Worm (Caenorhabditis elegans) whole organism, L3 larva: Measurements from ENCODE around the gene zmp-1.

ENCODE experiments used
- R02D3.7 ChIP-seq: fragments of 150-350 bp; optimal IDR thresholded peaks from 2 replicates; lab custom pipeline; 2014; ENCODE audit warnings: missing biosample characterization, missing genetic modification characterization
- ZK546.5 ChIP-seq: sonication (generic microtip); optimal IDR thresholded peaks from 2 replicates; lab custom pipeline; 2017; ENCODE audit warnings: missing biosample characterization, missing genetic modification characterization
- aly-2 ChIP-seq: fragments of 150-350 bp; optimal IDR thresholded peaks from 2 replicates; lab custom pipeline; 2014; ENCODE audit warnings: missing biosample characterization, missing genetic modification characterization
- ama-1 ChIP-seq: fragments of 150-350 bp; optimal IDR thresholded peaks from 2 replicates; lab custom pipeline; 2018
- ceh-16 ChIP-seq: sonication (generic microtip); optimal IDR thresholded peaks from 2 replicates; lab custom pipeline; 2017; ENCODE audit warnings: missing biosample characterization, missing genetic modification characterization
- ceh-28 ChIP-seq: fragments of 150-350 bp; optimal IDR thresholded peaks from 2 replicates; lab custom pipeline; 2014; ENCODE audit warnings: missing biosample characterization, missing genetic modification reagents, missing genetic modification characterization
- ceh-82 ChIP-seq: fragments of 150-350 bp; optimal IDR thresholded peaks from 2 replicates; lab custom pipeline; 2014; ENCODE audit warnings: missing biosample characterization, missing genetic modification characterization
- ceh-9 ChIP-seq: sonication (generic microtip); optimal IDR thresholded peaks from 2 replicates; lab custom pipeline; 2018; ENCODE audit warnings: missing biosample characterization, missing genetic modification characterization
- daf-12 ChIP-seq: fragments of 150-350 bp; optimal IDR thresholded peaks from 2 replicates; lab custom pipeline; 2014; ENCODE audit warnings: missing biosample characterization, missing genetic modification reagents, missing genetic modification characterization
- egl-27 ChIP-seq: sonication (generic microtip); optimal IDR thresholded peaks from 4 replicates; lab custom pipeline; 2017; ENCODE audit warnings: missing biosample characterization, missing genetic modification reagents, missing genetic modification characterization
- egl-5 ChIP-seq: fragments of 150-350 bp; optimal IDR thresholded peaks from 2 replicates; lab custom pipeline; 2017; ENCODE audit warnings: missing biosample characterization, missing genetic modification reagents, missing genetic modification characterization, inconsistent platforms
- elt-1 ChIP-seq: fragments of 150-350 bp; optimal IDR thresholded peaks from 2 replicates; lab custom pipeline; 2014; ENCODE audit warnings: missing biosample characterization, missing genetic modification characterization
- elt-2 ChIP-seq: sonication (generic microtip); optimal IDR thresholded peaks from 2 replicates; lab custom pipeline; 2016; ENCODE audit warnings: missing genetic modification reagents, mild to moderate bottlenecking, missing genetic modification characterization, missing compliant biosample characterization
- elt-3 ChIP-seq, 3 experiments: fragments of 150-350 bp in 1 of 3; sonication (generic microtip) in 2 of 3; optimal IDR thresholded peaks; 2 replicates in 2 of 3; 4 replicates in 1 of 3; lab custom pipeline; 2014 to 2017; ENCODE audit warnings: missing biosample characterization in 3 of 3, missing genetic modification characterization in 3 of 3
- eor-1 ChIP-seq, 2 experiments: fragments of 150-350 bp; optimal IDR thresholded peaks; 2 replicates each; lab custom pipeline; 2014 to 2018; ENCODE audit warnings: missing biosample characterization in 2 of 2, missing genetic modification characterization in 2 of 2
- fkh-10 ChIP-seq: sonication (generic microtip); optimal IDR thresholded peaks from 2 replicates; lab custom pipeline; 2017; ENCODE audit warnings: missing biosample characterization, missing genetic modification reagents, missing genetic modification characterization
- fkh-2 ChIP-seq: fragments of 150-350 bp; optimal IDR thresholded peaks from 2 replicates; lab custom pipeline; 2014; ENCODE audit warnings: missing biosample characterization, missing genetic modification reagents, missing genetic modification characterization
- fos-1 ChIP-seq: fragments of 150-350 bp; optimal IDR thresholded peaks from 2 replicates; lab custom pipeline; 2014; ENCODE audit warnings: missing biosample characterization, missing genetic modification characterization
- hmg-11 ChIP-seq: sonication (generic microtip); optimal IDR thresholded peaks from 2 replicates; lab custom pipeline; 2016; ENCODE audit warnings: missing genetic modification characterization, missing compliant biosample characterization
- jun-1 ChIP-seq: fragments of 150-350 bp; optimal IDR thresholded peaks from 2 replicates; lab custom pipeline; 2014; ENCODE audit warnings: missing biosample characterization, missing genetic modification reagents, missing genetic modification characterization
- lin-15B ChIP-seq: fragments of 150-350 bp; optimal IDR thresholded peaks from 2 replicates; lab custom pipeline; 2014; ENCODE audit warnings: missing biosample characterization, missing genetic modification characterization
- lin-39 ChIP-seq: fragments of 150-350 bp; optimal IDR thresholded peaks from 2 replicates; lab custom pipeline; 2018; ENCODE audit warnings: missing biosample characterization, missing genetic modification reagents, missing genetic modification characterization
- lsy-12 ChIP-seq: sonication (generic microtip); optimal IDR thresholded peaks from 2 replicates; lab custom pipeline; 2016; ENCODE audit warnings: mild to moderate bottlenecking, missing genetic modification characterization, missing compliant biosample characterization
- mdl-1 ChIP-seq: fragments of 150-350 bp; optimal IDR thresholded peaks from 2 replicates; lab custom pipeline; 2014; ENCODE audit warnings: missing biosample characterization, missing genetic modification characterization
- mml-1 ChIP-seq: fragments of 150-350 bp; sonication (generic microtip); optimal IDR thresholded peaks from 3 replicates; lab custom pipeline; 2014; ENCODE audit warnings: missing biosample characterization, missing genetic modification characterization
- nfya-1 ChIP-seq: sonication (generic microtip); optimal IDR thresholded peaks from 2 replicates; lab custom pipeline; 2017; ENCODE audit warnings: missing genetic modification characterization, mild to moderate bottlenecking, missing compliant biosample characterization, antibody characterized with exemption, moderate library complexity; ENCODE audit not compliant: insufficient read depth
- nhr-11 ChIP-seq: fragments of 150-350 bp; optimal IDR thresholded peaks from 2 replicates; lab custom pipeline; 2014; ENCODE audit warnings: missing biosample characterization, missing genetic modification characterization
- nhr-12 ChIP-seq: fragments of 150-350 bp; optimal IDR thresholded peaks from 2 replicates; lab custom pipeline; 2014; ENCODE audit warnings: missing biosample characterization, missing genetic modification characterization
- nhr-23 ChIP-seq: fragments of 150-350 bp; optimal IDR thresholded peaks from 2 replicates; lab custom pipeline; 2014; ENCODE audit warnings: missing biosample characterization, missing genetic modification reagents, missing genetic modification characterization
- nhr-237 ChIP-seq: fragments of 150-350 bp; optimal IDR thresholded peaks from 2 replicates; lab custom pipeline; 2014; ENCODE audit warnings: missing biosample characterization, missing genetic modification characterization
- nhr-25 ChIP-seq: sonication (generic microtip); optimal IDR thresholded peaks from 2 replicates; lab custom pipeline; 2017; ENCODE audit warnings: missing biosample characterization, missing genetic modification characterization
- nhr-28 ChIP-seq: fragments of 150-350 bp; optimal IDR thresholded peaks from 2 replicates; lab custom pipeline; 2014; ENCODE audit warnings: missing biosample characterization, missing genetic modification characterization
- nhr-43 ChIP-seq: sonication (generic microtip); optimal IDR thresholded peaks from 2 replicates; lab custom pipeline; 2016; ENCODE audit warnings: mild to moderate bottlenecking, missing genetic modification characterization, missing compliant biosample characterization; ENCODE audit not compliant: poor library complexity, severe bottlenecking
- nhr-67 ChIP-seq: fragments of 150-350 bp; optimal IDR thresholded peaks from 2 replicates; lab custom pipeline; 2014; ENCODE audit warnings: missing biosample characterization, missing genetic modification characterization
- nhr-76 ChIP-seq: fragments of 150-350 bp; sonication (generic microtip); optimal IDR thresholded peaks from 5 replicates; lab custom pipeline; 2014; ENCODE audit warnings: missing biosample characterization, missing genetic modification characterization
- nhr-77 ChIP-seq: fragments of 150-350 bp; optimal IDR thresholded peaks from 2 replicates; lab custom pipeline; 2014; ENCODE audit warnings: missing biosample characterization, missing genetic modification characterization
- pha-4 ChIP-seq: fragments of 150-350 bp; optimal IDR thresholded peaks from 2 replicates; lab custom pipeline; 2014; ENCODE audit warnings: missing biosample characterization, missing genetic modification reagents, missing genetic modification characterization
- pqm-1 ChIP-seq: fragments of 150-350 bp; optimal IDR thresholded peaks from 2 replicates; lab custom pipeline; 2017; ENCODE audit warnings: missing biosample characterization, missing genetic modification characterization, inconsistent platforms
- sea-2 ChIP-seq: fragments of 150-350 bp; sonication (generic microtip); optimal IDR thresholded peaks from 4 replicates; lab custom pipeline; 2014; ENCODE audit warnings: missing biosample characterization, missing genetic modification reagents, missing genetic modification characterization
- skn-1 ChIP-seq: fragments of 150-350 bp; optimal IDR thresholded peaks from 2 replicates; lab custom pipeline; 2014; ENCODE audit warnings: missing biosample characterization, missing genetic modification characterization
- snpc-4 ChIP-seq: fragments of 150-350 bp; optimal IDR thresholded peaks from 2 replicates; lab custom pipeline; 2014; ENCODE audit warnings: missing biosample characterization, missing genetic modification characterization
- tbx-2 ChIP-seq: sonication (generic microtip); optimal IDR thresholded peaks from 2 replicates; lab custom pipeline; 2016; ENCODE audit warnings: mild to moderate bottlenecking, missing genetic modification characterization, missing compliant biosample characterization
- unc-39 ChIP-seq: sonication (generic microtip); optimal IDR thresholded peaks from 4 replicates; lab custom pipeline; 2017; ENCODE audit warnings: missing biosample characterization, missing genetic modification characterization
- unc-62 ChIP-seq: fragments of 150-350 bp; sonication (generic microtip); optimal IDR thresholded peaks from 4 replicates; lab custom pipeline; 2014; ENCODE audit warnings: missing biosample characterization, missing genetic modification reagents, missing genetic modification characterization
- zag-1 ChIP-seq: fragments of 150-350 bp; optimal IDR thresholded peaks from 2 replicates; lab custom pipeline; 2014; ENCODE audit warnings: missing biosample characterization, missing genetic modification characterization
- ztf-11 ChIP-seq: fragments of 150-350 bp; optimal IDR thresholded peaks from 2 replicates; lab custom pipeline; 2014; ENCODE audit warnings: missing biosample characterization, missing genetic modification characterization
- ztf-4 ChIP-seq: fragments of 150-350 bp; optimal IDR thresholded peaks from 2 replicates; lab custom pipeline; 2014; ENCODE audit warnings: missing biosample characterization, missing genetic modification characterization

The zmp-1 gene

DNA sequence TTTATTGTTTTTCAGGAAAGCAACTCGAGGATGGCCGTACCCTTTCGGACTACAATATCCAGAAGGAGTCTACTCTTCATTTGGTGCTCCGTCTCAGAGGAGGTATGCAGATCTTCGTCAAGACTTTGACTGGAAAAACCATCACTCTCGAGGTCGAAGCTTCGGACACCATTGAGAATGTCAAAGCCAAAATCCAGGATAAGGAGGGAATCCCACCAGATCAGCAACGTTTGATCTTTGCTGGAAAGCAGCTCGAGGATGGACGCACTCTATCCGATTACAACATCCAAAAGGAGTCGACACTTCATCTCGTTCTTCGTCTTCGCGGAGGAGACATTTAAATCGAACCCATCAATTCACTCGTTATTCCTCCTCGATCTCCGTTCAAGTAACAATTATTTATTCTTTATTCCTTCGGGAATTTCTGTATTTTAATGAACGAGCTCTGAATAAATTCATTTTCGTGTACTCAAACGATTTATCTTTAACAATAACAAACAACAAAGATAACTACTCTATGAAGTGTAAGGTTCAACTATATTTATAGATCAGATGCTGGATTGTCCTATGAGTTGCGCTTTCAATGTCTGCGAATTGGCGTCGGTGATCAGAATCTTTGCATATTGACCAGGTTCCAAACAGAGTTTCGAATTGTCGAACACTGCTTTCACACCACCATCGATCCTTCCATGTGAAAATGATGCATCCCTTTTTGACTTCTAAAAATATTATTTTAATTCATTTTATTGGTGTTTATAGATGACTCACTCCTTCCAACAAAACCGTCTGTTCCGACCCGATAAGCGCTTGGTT, 10.8 kb upstream of the zmp-1 start:
- TF ChIP-seq egl-27 (tag; lab: Kevin White, UChicago) (no peak), R02D3.7 (tag; lab: Kevin White, UChicago) (peak; percentile 34), daf-12 (tag; lab: Kevin White, UChicago) (no peak), egl-5 (no peak), lsy-12 (tag; lab: Kevin White, UChicago) (peak; percentile 73), elt-2 (tag; lab: Kevin White, UChicago) (peak; percentile 55), nhr-43 (peak; percentile 92), aly-2 (no peak), nhr-23 (tag; lab: Kevin White, UChicago) (peak; percentile 75), nhr-11 (no peak), nhr-28 (tag; lab: Kevin White, UChicago) (no peak), fos-1 (tag; lab: Kevin White, UChicago) (no peak), zag-1 (no peak), mdl-1 (tag; lab: Kevin White, UChicago) (no peak), nhr-12 (tag; lab: Kevin White, UChicago) (no peak), lin-15B (tag; lab: Kevin White, UChicago) (no peak), jun-1 (peak; percentile 57), pha-4 (peak; percentile 23), eor-1 (tag; optimal IDR thresholded peaks at IDR 0.05; lab: Kevin White, UChicago) (no peak), elt-1 (peak; percentile 21), ztf-11 (tag; lab: Kevin White, UChicago) (no peak), nhr-25 (tag; lab: Kevin White, UChicago) (peak; percentile 32), lin-39 (no peak), nhr-237 (no peak), fkh-10 (GFP tag; lab: Kevin White, UChicago) (no peak), ceh-82 (peak; percentile 50), ceh-28 (tag; lab: Kevin White, UChicago) (no peak), unc-62 (no peak), nfya-1 (tag; lab: Kevin White, UChicago) (peak; percentile 45), nhr-76 (tag; lab: Kevin White, UChicago) (no peak), elt-3 (tag; optimal IDR thresholded peaks at IDR 0.05; lab: Kevin White, UChicago) (no peak), ZK546.5 (tag; lab: Kevin White, UChicago) (no peak), nhr-67 (tag; lab: Kevin White, UChicago) (no peak), sea-2 (GFP tag; lab: Kevin White, UChicago) (no peak), ceh-9 (tag; lab: Kevin White, UChicago) (no peak), fkh-2 (tag; lab: Kevin White, UChicago) (no peak), nhr-77 (tag; lab: Kevin White, UChicago) (no peak), ceh-16 (tag; lab: Kevin White, UChicago) (no peak), tbx-2 (tag; lab: Kevin White, UChicago) (peak; percentile 70), ama-1 (lab: Kevin White, UChicago) (peak; percentile 98), unc-39 (tag; lab: Kevin White, UChicago) (no peak), pqm-1 (tag; lab: Kevin White, UChicago) (no peak), hmg-11 (peak; percentile 16), snpc-4 (tag; lab: Kevin White, UChicago) (no peak), mml-1 (no peak), skn-1 (tag; lab: Kevin White, UChicago) (no peak), ztf-4 (tag; lab: Kevin White, UChicago) (peak; percentile 83)
- TF ChIP-seq, all 47 proteins: peak for 15
